Worm (Caenorhabditis elegans) whole organism, early embryonic: ENCODE results near the gene exc-13.

ENCODE experiments used
- B0310.2 ChIP-seq: sonication (generic microtip); optimal IDR thresholded peaks from 2 replicates; lab custom pipeline; 2016; ENCODE audit warnings: mild to moderate bottlenecking, missing genetic modification characterization, missing compliant biosample characterization
- F13C5.2 ChIP-seq: sonication (generic microtip); optimal IDR thresholded peaks from 2 replicates; lab custom pipeline; 2017; ENCODE audit warnings: mild to moderate bottlenecking, missing genetic modification characterization, inconsistent platforms, missing compliant biosample characterization
- aly-1 ChIP-seq: sonication (generic microtip); optimal IDR thresholded peaks from 2 replicates; lab custom pipeline; 2016; ENCODE audit warnings: missing genetic modification characterization, missing compliant biosample characterization
- ama-1 ChIP-seq: fragments of 150-350 bp; optimal IDR thresholded peaks from 2 replicates; lab custom pipeline; 2014
- ceh-13 ChIP-seq: fragments of 200-800 bp; sonication (Bioruptor generic); optimal IDR thresholded peaks from 2 replicates; lab custom pipeline; 2018; ENCODE audit warnings: mild to moderate bottlenecking, missing genetic modification characterization, missing compliant biosample characterization
- ceh-36 ChIP-seq: sonication (generic microtip); optimal IDR thresholded peaks from 2 replicates; lab custom pipeline; 2016; ENCODE audit warnings: missing genetic modification characterization, inconsistent platforms, missing compliant biosample characterization
- ets-7 ChIP-seq: sonication (generic microtip); optimal IDR thresholded peaks from 2 replicates; lab custom pipeline; 2016; ENCODE audit warnings: missing genotype, missing genetic modification characterization, missing compliant biosample characterization
- flt-1 ChIP-seq: fragments of 200-800 bp; sonication (Bioruptor generic); IDR thresholded peaks from 2 replicates; pipeline ENCODE4 v1.3.6; 2022; ENCODE audit warnings: missing genetic modification characterization, missing compliant biosample characterization
- hmbx-1 ChIP-seq: sonication (generic microtip); optimal IDR thresholded peaks from 2 replicates; lab custom pipeline; 2016; ENCODE audit warnings: mild to moderate bottlenecking, missing genetic modification characterization, missing compliant biosample characterization
- hmg-4 ChIP-seq: fragments of 200-800 bp; sonication (Bioruptor generic); optimal IDR thresholded peaks from 2 replicates; lab custom pipeline; 2018; ENCODE audit warnings: mild to moderate bottlenecking, missing genetic modification characterization, missing compliant biosample characterization
- hnd-1 ChIP-seq: sonication (generic microtip); optimal IDR thresholded peaks from 2 replicates; lab custom pipeline; 2016; ENCODE audit warnings: missing genetic modification characterization, missing compliant biosample characterization
- pes-1 ChIP-seq: fragments of 200-800 bp; sonication (Bioruptor generic); IDR thresholded peaks from 2 replicates; pipeline ENCODE4 v1.3.6; 2022; ENCODE audit warnings: missing genetic modification reagents, missing genetic modification characterization, missing compliant biosample characterization
- scrt-1 ChIP-seq: fragments of 200-800 bp; sonication (Bioruptor generic); IDR thresholded peaks from 2 replicates; pipeline ENCODE4 v1.3.6; 2022; ENCODE audit warnings: missing genetic modification characterization, missing compliant biosample characterization
- sea-1 ChIP-seq: fragments of 200-800 bp; sonication (Bioruptor generic); conservative IDR thresholded peaks from 2 replicates; pipeline ENCODE4 v1.3.6; 2022; ENCODE audit warnings: missing genetic modification characterization, missing compliant biosample characterization
- tbx-11 ChIP-seq: fragments of 200-800 bp; sonication (Bioruptor generic); IDR thresholded peaks from 2 replicates; pipeline ENCODE4 v1.3.6; 2022; ENCODE audit warnings: missing genetic modification characterization, missing compliant biosample characterization
- tbx-37 ChIP-seq: fragments of 200-800 bp; sonication (Bioruptor generic); conservative IDR thresholded peaks from 2 replicates; pipeline ENCODE4 v1.3.6; 2022; ENCODE audit warnings: missing genetic modification reagents, missing genetic modification characterization, missing compliant biosample characterization
- tra-4 ChIP-seq: sonication (generic microtip); optimal IDR thresholded peaks from 2 replicates; lab custom pipeline; 2017; ENCODE audit warnings: missing genetic modification characterization, missing compliant biosample characterization

Gene exc-13

ce11 chrV:7364951-7365350 lies at the start of gene exc-13:
exc-13 (plus strand) TSS chrV:7365251.
- TF ChIP-seq ceh-36 (tag; lab: Kevin White, UChicago) = no peak
- no peak for TF ChIP-seq pes-1 (GFP tag; lab: Robert Waterston, UW)
- no peak for TF ChIP-seq hnd-1 (tag; lab: Kevin White, UChicago)
- no peak for TF ChIP-seq aly-1 (tag; lab: Kevin White, UChicago)
- no peak for TF ChIP-seq sea-1
- no peak for TF ChIP-seq ceh-13 (GFP tag; lab: Kevin White, UChicago)
- TF ChIP-seq F13C5.2 (tag; lab: Kevin White, UChicago) = no peak
- TF ChIP-seq tbx-11 (GFP tag; lab: Robert Waterston, UW) = no peak
- no peak for TF ChIP-seq scrt-1 (GFP tag; lab: Robert Waterston, UW)
- TF ChIP-seq tbx-37 (GFP tag; lab: Robert Waterston, UW) = no peak

- TF ChIP-seq sea-1 (no peak), ets-7 (tag; lab: Kevin White, UChicago) (no peak), scrt-1 (GFP tag; lab: Robert Waterston, UW) (no peak), ceh-36 (tag; lab: Kevin White, UChicago) (no peak), hmg-4 (GFP tag; lab: Kevin White, UChicago) (no peak), tbx-11 (GFP tag; lab: Robert Waterston, UW) (no peak), flt-1 (no peak), pes-1 (GFP tag; lab: Robert Waterston, UW) (no peak), aly-1 (tag; lab: Kevin White, UChicago) (no peak), ceh-13 (GFP tag; lab: Kevin White, UChicago) (no peak), ama-1 (lab: Kevin White, UChicago) (no peak), B0310.2 (tag; lab: Kevin White, UChicago) (no peak), F13C5.2 (tag; lab: Kevin White, UChicago) (no peak), hmbx-1 (tag; lab: Kevin White, UChicago) (no peak), tbx-37 (GFP tag; lab: Robert Waterston, UW) (no peak), hnd-1 (tag; lab: Kevin White, UChicago) (no peak), tra-4 (tag; lab: Kevin White, UChicago) (no peak)
These were observed 44.1 kb upstream of the exc-13 start, which contains the start of gene lmd-4 for ce11 chrV:7320909-7321308. lmd-4 (minus strand) TSS chrV:7321009.

DNA sequence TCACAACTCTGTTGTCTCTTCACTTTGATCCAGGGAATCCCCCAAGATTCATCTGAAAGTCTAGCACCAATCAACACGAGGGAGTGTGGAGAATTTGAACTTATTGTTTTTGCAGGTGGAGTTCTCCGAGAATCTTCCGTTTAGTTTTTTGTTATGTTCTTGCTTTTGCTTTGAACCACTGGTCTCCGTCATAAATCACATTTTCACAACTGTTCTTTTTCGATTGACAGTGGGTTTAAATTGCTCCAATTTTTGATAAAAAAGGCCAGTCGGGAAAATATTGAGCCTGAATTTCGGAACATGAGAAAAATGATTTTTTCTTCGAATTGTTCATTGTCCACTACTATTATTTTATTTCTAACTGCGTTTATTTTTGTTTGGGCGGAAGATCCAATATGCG lies 43.1 kb upstream of the exc-13 start, which contains the start of gene F10G2.10:
Gene F10G2.10 (plus strand): TSS at position 301 of the 400 bp plus-strand sequence.
- TF ChIP-seq scrt-1 (GFP tag; lab: Robert Waterston, UW) (no peak), tra-4 (tag; lab: Kevin White, UChicago) (no peak), tbx-37 (GFP tag; lab: Robert Waterston, UW) (no peak), pes-1 (GFP tag; lab: Robert Waterston, UW) (no peak), ets-7 (tag; lab: Kevin White, UChicago) (no peak), hmg-4 (GFP tag; lab: Kevin White, UChicago) (no peak), ama-1 (lab: Kevin White, UChicago) (no peak), flt-1 (no peak), B0310.2 (tag; lab: Kevin White, UChicago) (no peak), F13C5.2 (tag; lab: Kevin White, UChicago) (no peak), hnd-1 (tag; lab: Kevin White, UChicago) (no peak), ceh-13 (GFP tag; lab: Kevin White, UChicago) (no peak), hmbx-1 (tag; lab: Kevin White, UChicago) (no peak), tbx-11 (GFP tag; lab: Robert Waterston, UW) (no peak), ceh-36 (tag; lab: Kevin White, UChicago) (no peak)

- TF ChIP-seq ceh-36 (tag; lab: Kevin White, UChicago) (no peak), tbx-37 (GFP tag; lab: Robert Waterston, UW) (no peak), F13C5.2 (tag; lab: Kevin White, UChicago) (no peak), hmbx-1 (tag; lab: Kevin White, UChicago) (no peak), sea-1 (no peak), tra-4 (tag; lab: Kevin White, UChicago) (no peak), tbx-11 (GFP tag; lab: Robert Waterston, UW) (no peak), B0310.2 (tag; lab: Kevin White, UChicago) (no peak), hmg-4 (GFP tag; lab: Kevin White, UChicago) (no peak)
These were observed 39.8 kb upstream of the exc-13 start, which contains the start of gene srx-92 for ce11 chrV:7325285-7325684. srx-92 (minus strand) TSS chrV:7325385.

DNA sequence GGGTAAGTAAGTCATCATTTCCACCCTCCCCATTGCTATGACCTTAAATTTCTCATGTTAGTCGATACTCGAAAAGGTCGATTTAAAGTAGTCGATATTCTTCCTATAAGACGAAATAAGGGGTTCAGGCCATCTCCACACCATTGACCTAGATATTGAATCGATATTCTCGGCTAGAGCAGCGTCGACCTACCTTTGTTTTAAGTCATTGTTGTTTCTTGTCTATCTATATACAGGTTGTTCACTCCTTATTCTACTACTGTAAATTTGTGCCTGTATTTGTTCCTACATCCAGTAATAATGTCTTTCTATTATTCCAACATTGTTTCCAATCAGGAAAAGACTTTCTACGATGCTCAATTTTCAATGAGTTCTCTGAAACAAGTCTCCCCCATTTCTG lies 38.1 kb upstream of the exc-13 start, which contains the start of gene F10G2.4:
Gene F10G2.4 (plus strand): TSS at position 301 of the 400 bp plus-strand sequence.
- no peak for TF ChIP-seq hnd-1 (tag; lab: Kevin White, UChicago)
- TF ChIP-seq flt-1 = no peak
- TF ChIP-seq pes-1 (GFP tag; lab: Robert Waterston, UW) = no peak
- TF ChIP-seq F13C5.2 (tag; lab: Kevin White, UChicago) = no peak
- TF ChIP-seq sea-1 = no peak
- no peak for TF ChIP-seq ama-1 (lab: Kevin White, UChicago)
- no peak for TF ChIP-seq ets-7 (tag; lab: Kevin White, UChicago)
- TF ChIP-seq ceh-13 (GFP tag; lab: Kevin White, UChicago) = no peak
- no peak for TF ChIP-seq aly-1 (tag; lab: Kevin White, UChicago)
- TF ChIP-seq tbx-37 (GFP tag; lab: Robert Waterston, UW) = no peak
- TF ChIP-seq scrt-1 (GFP tag; lab: Robert Waterston, UW) = no peak
- TF ChIP-seq hmbx-1 (tag; lab: Kevin White, UChicago) = no peak
- TF ChIP-seq B0310.2 (tag; lab: Kevin White, UChicago) = no peak
- no peak for TF ChIP-seq tra-4 (tag; lab: Kevin White, UChicago)
- no peak for TF ChIP-seq tbx-11 (GFP tag; lab: Robert Waterston, UW)
- TF ChIP-seq hmg-4 (GFP tag; lab: Kevin White, UChicago) = no peak
- TF ChIP-seq ceh-36 (tag; lab: Kevin White, UChicago) = no peak

- TF ChIP-seq ama-1 (lab: Kevin White, UChicago) (no peak), flt-1 (no peak), ceh-36 (tag; lab: Kevin White, UChicago) (no peak), ets-7 (tag; lab: Kevin White, UChicago) (no peak), scrt-1 (GFP tag; lab: Robert Waterston, UW) (no peak), hmg-4 (GFP tag; lab: Kevin White, UChicago) (no peak), aly-1 (tag; lab: Kevin White, UChicago) (no peak)
These were observed 37.0 kb upstream of the exc-13 start, which contains the start of gene clec-7 for ce11 chrV:7328092-7328491. clec-7 (plus strand) TSS chrV:7328392.
